Fruit fly (Drosophila melanogaster): ENCODE results near the gene cpo.

cpo gene

dm6 chr3R:17919108-17919882 lies at the start of gene cpo:
cpo (plus strand) TSS chr3R:17919832.
- TF ChIP-seq CG11617 (GFP tag; optimal IDR thresholded peaks at IDR 0.05) (peak; percentile 60), bab1 (GFP tag; optimal IDR thresholded peaks at IDR 0.05) (no peak), Clk (GFP tag; optimal IDR thresholded peaks at IDR 0.05) (no peak), pad (GFP tag; optimal IDR thresholded peaks at IDR 0.05) (peak; percentile 53), CG7101 (tag; optimal IDR thresholded peaks at IDR 0.05) (peak; percentile 71), Hr96 (GFP tag; optimal IDR thresholded peaks at IDR 0.05) (peak; percentile 69), CG33017 (tag; optimal IDR thresholded peaks at IDR 0.05) (peak; percentile 55), Crg-1 (GFP tag; optimal IDR thresholded peaks at IDR 0.05) (no peak), cnc (optimal IDR thresholded peaks at IDR 0.05) (no peak), kay (GFP tag; ENCODE audit: borderline replicate concordance) (no peak), cic (GFP tag; optimal IDR thresholded peaks at IDR 0.05) (peak; percentile 58), tj (GFP tag; optimal IDR thresholded peaks at IDR 0.05) (peak; percentile 18), Mnt (GFP tag; optimal IDR thresholded peaks at IDR 0.05) (peak; percentile 37), CG12768 (GFP tag; optimal IDR thresholded peaks at IDR 0.05) (peak; percentile 72), CG14711 (tag; optimal IDR thresholded peaks at IDR 0.05) (peak; percentile 35), CG1620 (GFP tag; optimal IDR thresholded peaks at IDR 0.05) (no peak), toe (GFP tag; optimal IDR thresholded peaks at IDR 0.05) (peak; percentile 56), ovo (GFP tag; optimal IDR thresholded peaks at IDR 0.05) (peak; percentile 62), CG7045 (GFP tag; optimal IDR thresholded peaks at IDR 0.05) (peak; percentile 87), CG5204 (GFP tag; optimal IDR thresholded peaks at IDR 0.05) (peak; percentile 74)

dm6 chr3R:17881074-17881473 lies 38.6 kb upstream of the cpo start:
- TF ChIP-seq Clk (GFP tag; optimal IDR thresholded peaks at IDR 0.05): no peak
- no peak for TF ChIP-seq kay (GFP tag; ENCODE audit: borderline replicate concordance)
- TF ChIP-seq CG11617 (GFP tag; optimal IDR thresholded peaks at IDR 0.05): no peak
- no peak for TF ChIP-seq cic (GFP tag; optimal IDR thresholded peaks at IDR 0.05)
- TF ChIP-seq toe (GFP tag; optimal IDR thresholded peaks at IDR 0.05): no peak
- TF ChIP-seq ovo (GFP tag; optimal IDR thresholded peaks at IDR 0.05): no peak
- TF ChIP-seq CG14711 (tag; optimal IDR thresholded peaks at IDR 0.05): no peak
- TF ChIP-seq CG1620 (GFP tag; optimal IDR thresholded peaks at IDR 0.05): no peak
- no peak for TF ChIP-seq CG7045 (GFP tag; optimal IDR thresholded peaks at IDR 0.05)
- TF ChIP-seq Crg-1 (GFP tag; optimal IDR thresholded peaks at IDR 0.05): no peak
- TF ChIP-seq cnc (optimal IDR thresholded peaks at IDR 0.05): no peak
- TF ChIP-seq bab1 (GFP tag; optimal IDR thresholded peaks at IDR 0.05): no peak
- TF ChIP-seq tj (GFP tag; optimal IDR thresholded peaks at IDR 0.05): no peak
- TF ChIP-seq CG5204 (GFP tag; optimal IDR thresholded peaks at IDR 0.05): no peak
- no peak for TF ChIP-seq Mnt (GFP tag; optimal IDR thresholded peaks at IDR 0.05)
- TF ChIP-seq pad (GFP tag; optimal IDR thresholded peaks at IDR 0.05): no peak
- TF ChIP-seq Hr96 (GFP tag; optimal IDR thresholded peaks at IDR 0.05): no peak
- no peak for TF ChIP-seq CG33017 (tag; optimal IDR thresholded peaks at IDR 0.05)

dm6 chr3R:17891025-17891424 lies 28.6 kb upstream of the cpo start:
- TF ChIP-seq kay (GFP tag; ENCODE audit: borderline replicate concordance): no peak
- no peak for TF ChIP-seq CG14711 (tag; optimal IDR thresholded peaks at IDR 0.05)
- no peak for TF ChIP-seq cnc (optimal IDR thresholded peaks at IDR 0.05)
- no peak for TF ChIP-seq pad (GFP tag; optimal IDR thresholded peaks at IDR 0.05)
- no peak for TF ChIP-seq Mnt (GFP tag; optimal IDR thresholded peaks at IDR 0.05)
- no peak for TF ChIP-seq CG33017 (tag; optimal IDR thresholded peaks at IDR 0.05)
- TF ChIP-seq CG12768 (GFP tag; optimal IDR thresholded peaks at IDR 0.05): no peak
- no peak for TF ChIP-seq CG11617 (GFP tag; optimal IDR thresholded peaks at IDR 0.05)
- TF ChIP-seq Hr96 (GFP tag; optimal IDR thresholded peaks at IDR 0.05): no peak
- TF ChIP-seq cic (GFP tag; optimal IDR thresholded peaks at IDR 0.05): no peak
- TF ChIP-seq bab1 (GFP tag; optimal IDR thresholded peaks at IDR 0.05): no peak
- TF ChIP-seq CG7101 (tag; optimal IDR thresholded peaks at IDR 0.05): no peak
- TF ChIP-seq ovo (GFP tag; optimal IDR thresholded peaks at IDR 0.05): no peak
- no peak for TF ChIP-seq tj (GFP tag; optimal IDR thresholded peaks at IDR 0.05)
- no peak for TF ChIP-seq toe (GFP tag; optimal IDR thresholded peaks at IDR 0.05)
- TF ChIP-seq Clk (GFP tag; optimal IDR thresholded peaks at IDR 0.05): no peak
- TF ChIP-seq CG5204 (GFP tag; optimal IDR thresholded peaks at IDR 0.05): no peak
- TF ChIP-seq CG1620 (GFP tag; optimal IDR thresholded peaks at IDR 0.05): no peak
- TF ChIP-seq CG7045 (GFP tag; optimal IDR thresholded peaks at IDR 0.05): no peak

dm6 chr3R:17897281-17897680 lies 22.4 kb upstream of the cpo start:
- TF ChIP-seq Crg-1 (GFP tag; optimal IDR thresholded peaks at IDR 0.05) (no peak), CG12768 (GFP tag; optimal IDR thresholded peaks at IDR 0.05) (no peak), CG7045 (GFP tag; optimal IDR thresholded peaks at IDR 0.05) (no peak), cic (GFP tag; optimal IDR thresholded peaks at IDR 0.05) (no peak), kay (GFP tag; ENCODE audit: borderline replicate concordance) (no peak)

dm6 chr3R:17897879-17898278 lies 21.8 kb upstream of the cpo start:
- TF ChIP-seq CG7045 (GFP tag; optimal IDR thresholded peaks at IDR 0.05) (no peak), CG5204 (GFP tag; optimal IDR thresholded peaks at IDR 0.05) (no peak), CG7101 (tag; optimal IDR thresholded peaks at IDR 0.05) (no peak), cnc (optimal IDR thresholded peaks at IDR 0.05) (no peak), cic (GFP tag; optimal IDR thresholded peaks at IDR 0.05) (no peak), kay (GFP tag; ENCODE audit: borderline replicate concordance) (no peak), Crg-1 (GFP tag; optimal IDR thresholded peaks at IDR 0.05) (no peak), Clk (GFP tag; optimal IDR thresholded peaks at IDR 0.05) (no peak), Mnt (GFP tag; optimal IDR thresholded peaks at IDR 0.05) (no peak), CG11617 (GFP tag; optimal IDR thresholded peaks at IDR 0.05) (no peak), CG12768 (GFP tag; optimal IDR thresholded peaks at IDR 0.05) (no peak), bab1 (GFP tag; optimal IDR thresholded peaks at IDR 0.05) (no peak), Hr96 (GFP tag; optimal IDR thresholded peaks at IDR 0.05) (no peak)

DNA sequence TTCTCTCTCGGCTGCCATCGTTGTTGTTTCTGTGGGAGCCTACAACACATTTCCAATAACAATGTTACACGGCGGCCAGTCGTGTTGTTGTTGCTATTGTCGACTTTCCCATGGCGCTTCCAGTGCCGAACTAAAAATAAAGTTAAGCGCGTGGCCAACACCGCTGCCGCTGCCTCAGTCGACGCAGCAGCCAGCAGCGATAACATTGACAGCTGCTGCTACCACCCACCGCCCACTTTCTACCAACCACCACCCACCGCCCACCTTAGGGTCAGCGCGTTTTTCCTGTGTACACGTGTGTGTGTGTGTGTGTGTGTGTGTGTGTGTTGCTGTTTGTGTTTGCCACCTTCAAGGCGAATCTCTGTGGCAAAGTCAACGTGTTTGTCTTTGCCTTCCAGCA lies 18.6 kb upstream of the cpo start:
- TF ChIP-seq bab1 (GFP tag; optimal IDR thresholded peaks at IDR 0.05): no peak
- peak; percentile 42 for TF ChIP-seq cic (GFP tag; optimal IDR thresholded peaks at IDR 0.05)
- no peak for TF ChIP-seq ovo (GFP tag; optimal IDR thresholded peaks at IDR 0.05)
- TF ChIP-seq CG33017 (tag; optimal IDR thresholded peaks at IDR 0.05): no peak
- no peak for TF ChIP-seq cnc (optimal IDR thresholded peaks at IDR 0.05)
- TF ChIP-seq kay (GFP tag; ENCODE audit: borderline replicate concordance): no peak
- no peak for TF ChIP-seq Hr96 (GFP tag; optimal IDR thresholded peaks at IDR 0.05)
- TF ChIP-seq CG7101 (tag; optimal IDR thresholded peaks at IDR 0.05): no peak

All from whole organism, adult.